Fruit fly (Drosophila melanogaster): ENCODE data around the gene CG15465.

The CG15465 gene

dm6 chrX:5085964-5086707 lies 577 bp downstream of the CG15465 start (continued):
- no peak for TF ChIP-seq ssp (GFP tag; IDR thresholded peaks at IDR 0.05)
- TF ChIP-seq Six4 (GFP tag; optimal IDR thresholded peaks at IDR 0.05) = no peak
- no peak for TF ChIP-seq CG14860 (GFP tag; IDR thresholded peaks at IDR 0.05; ENCODE audit: partially characterized antibody)
- no peak for TF ChIP-seq schlank (tag; optimal IDR thresholded peaks at IDR 0.05)
- no peak for TF ChIP-seq btn (GFP tag; optimal IDR thresholded peaks at IDR 0.05)
- peak; percentile 41 for TF ChIP-seq CG2120 (GFP tag; optimal IDR thresholded peaks at IDR 0.05)
- peak; percentile 55 for TF ChIP-seq CG10979 (tag; optimal IDR thresholded peaks at IDR 0.05)
- peak; percentile 31 for TF ChIP-seq shn (GFP tag; optimal IDR thresholded peaks at IDR 0.05)
- TF ChIP-seq E2f1 (GFP tag; IDR thresholded peaks at IDR 0.05) = no peak
- no peak for TF ChIP-seq tup (GFP tag; optimal IDR thresholded peaks at IDR 0.05)
- no peak for TF ChIP-seq Neu2 (GFP tag; optimal IDR thresholded peaks at IDR 0.05; ENCODE audit: borderline replicate concordance)
- TF ChIP-seq CG32767 (GFP tag; IDR thresholded peaks at IDR 0.05) = peak; percentile 49; the same call in 1 of the 2 replicates
- TF ChIP-seq peb (GFP tag; IDR thresholded peaks at IDR 0.05) = no peak; the same call in 1 of the 2 replicates
- no peak; the same call in 1 of the 2 replicates for TF ChIP-seq ranshi (GFP tag; IDR thresholded peaks at IDR 0.05)
- TF ChIP-seq MBD-R2 (GFP tag; IDR thresholded peaks at IDR 0.05) = 0 out of 2 replicates have a peak, but pooled peaks have one; percentile 6
- no peak for TF ChIP-seq Fer1 (GFP tag; optimal IDR thresholded peaks at IDR 0.05)
- TF ChIP-seq CG7745 (tag; optimal IDR thresholded peaks at IDR 0.05) = no peak
- peak; percentile 35 for TF ChIP-seq pros (GFP tag; optimal IDR thresholded peaks at IDR 0.05)
- TF ChIP-seq gcm2 (GFP tag; optimal IDR thresholded peaks at IDR 0.05) = no peak
- TF ChIP-seq Bteb2 (GFP tag; optimal IDR thresholded peaks at IDR 0.05) = no peak
- TF ChIP-seq CG3726 (GFP tag; IDR thresholded peaks at IDR 0.05) = no peak
- TF ChIP-seq CG11247 (GFP tag; IDR thresholded peaks at IDR 0.05) = no peak
- peak; percentile 1 for TF ChIP-seq CG1603 (tag; optimal IDR thresholded peaks at IDR 0.05)
- peak; percentile 42 for TF ChIP-seq CG13775 (GFP tag; optimal IDR thresholded peaks at IDR 0.05)
- TF ChIP-seq Med (GFP tag) = peak; percentile 82
- no peak for TF ChIP-seq hb (GFP tag; IDR thresholded peaks at IDR 0.05; ENCODE audit: partially characterized antibody)
- TF ChIP-seq CG10147 (GFP tag; optimal IDR thresholded peaks at IDR 0.05) = no peak
- no peak for TF ChIP-seq CG4820 (GFP tag; optimal IDR thresholded peaks at IDR 0.05)
- no peak for TF ChIP-seq Camta (GFP tag; optimal IDR thresholded peaks at IDR 0.05)
- TF ChIP-seq lilli (GFP tag; optimal IDR thresholded peaks at IDR 0.05) = peak; percentile 34
- no peak for TF ChIP-seq gfzf (GFP tag; optimal IDR thresholded peaks at IDR 0.05)
- peak; percentile 38 for TF ChIP-seq Jarid2 (GFP tag; optimal IDR thresholded peaks at IDR 0.05)
- TF ChIP-seq corto (GFP tag; optimal IDR thresholded peaks at IDR 0.05) = no peak
- peak; percentile 33 for TF ChIP-seq Dek (tag; optimal IDR thresholded peaks at IDR 0.05)
- TF ChIP-seq pb (GFP tag; optimal IDR thresholded peaks at IDR 0.05) = no peak
- peak; percentile 38; the same call in 1 of the 2 replicates for TF ChIP-seq CG14441 (GFP tag; IDR thresholded peaks at IDR 0.05)
- peak; percentile 69; the same call in 2 of the 3 replicates for TF ChIP-seq Dbx (GFP tag; IDR thresholded peaks at IDR 0.05)
- TF ChIP-seq fu2 (GFP tag; optimal IDR thresholded peaks at IDR 0.05) = no peak
- TF ChIP-seq CG5953 (GFP tag; IDR thresholded peaks at IDR 0.05) = no peak
- peak; percentile 21 for TF ChIP-seq kay (GFP tag; optimal IDR thresholded peaks at IDR 0.05)
- peak; percentile 16; the same call in 1 of the 2 replicates for TF ChIP-seq Atf6 (GFP tag; IDR thresholded peaks at IDR 0.05)
- TF ChIP-seq CG13296 (GFP tag; optimal IDR thresholded peaks at IDR 0.05) = no peak
- TF ChIP-seq ro (GFP tag; IDR thresholded peaks at IDR 0.05) = no peak
- 0 out of 2 replicates have a peak, but pooled peaks have one; percentile 10 for TF ChIP-seq esg (GFP tag; conservative IDR thresholded peaks at IDR 0.05)
- TF ChIP-seq CG6765 (GFP tag; optimal IDR thresholded peaks at IDR 0.05) = no peak
- TF ChIP-seq Nf-YA (GFP tag; IDR thresholded peaks at IDR 0.05) = no peak
- 0 out of 3 replicates have a peak, but pooled peaks have one; percentile 7 for TF ChIP-seq otp (GFP tag; IDR thresholded peaks at IDR 0.05)
- TF ChIP-seq cwo (GFP tag; optimal IDR thresholded peaks at IDR 0.05) = peak; percentile 36
- TF ChIP-seq chm (GFP tag; IDR thresholded peaks at IDR 0.05) = no peak
- TF ChIP-seq CG42726 (GFP tag; IDR thresholded peaks at IDR 0.05; ENCODE audit: partially characterized antibody) = no peak
